Fruit fly (Drosophila melanogaster) whole organism, pupa: ENCODE results near the gene alt.

ENCODE experiments used
- CG12605 ChIP-seq: fragments of 200-800 bp; sonication (Bioruptor generic); IDR thresholded peaks from 2 replicates; pipeline ENCODE4 v1.3.6; 2022; ENCODE audit warnings: missing biosample characterization, missing genetic modification characterization
- CG13204 ChIP-seq: fragments of 200-800 bp; sonication (Bioruptor generic); optimal IDR thresholded peaks from 2 replicates; lab custom pipeline; 2018; ENCODE audit warnings: missing biosample characterization, mild to moderate bottlenecking, missing genetic modification characterization, moderate library complexity
- CG34367 ChIP-seq: fragments of 200-800 bp; sonication (Bioruptor generic); optimal IDR thresholded peaks from 2 replicates; lab custom pipeline; 2018; ENCODE audit warnings: missing biosample characterization, mild to moderate bottlenecking, missing genetic modification characterization
- CG4496 ChIP-seq: fragments of 200-800 bp; sonication (Bioruptor generic); IDR thresholded peaks from 3 replicates; pipeline ENCODE4 v1.3.6; 2022; ENCODE audit warnings: missing biosample characterization, missing genetic modification characterization
- EcR ChIP-seq: fragments of 200-800 bp; sonication (Bioruptor generic); optimal IDR thresholded peaks from 3 replicates; lab custom pipeline; 2019; ENCODE audit warnings: missing biosample characterization, missing genetic modification characterization, mild to moderate bottlenecking, moderate library complexity, missing genetic modification reagents
- Ets98B ChIP-seq: fragments of 200-800 bp; sonication (Bioruptor generic); IDR thresholded peaks from 2 replicates; pipeline ENCODE4 v1.3.6; 2022; ENCODE audit warnings: missing biosample characterization, missing genetic modification characterization
- Pif1A ChIP-seq: fragments of 200-800 bp; sonication (Bioruptor generic); optimal IDR thresholded peaks from 3 replicates; lab custom pipeline; 2016; ENCODE audit warnings: missing biosample characterization, missing genetic modification characterization
- Pif1B ChIP-seq: fragments of 200-800 bp; sonication (Bioruptor generic); optimal IDR thresholded peaks from 3 replicates; lab custom pipeline; 2016; ENCODE audit warnings: missing biosample characterization, missing genetic modification characterization
- Snoo ChIP-seq: fragments of 200-800 bp; sonication (Bioruptor generic); optimal IDR thresholded peaks from 3 replicates; lab custom pipeline; 2017; ENCODE audit warnings: missing biosample characterization, mild to moderate bottlenecking, missing genetic modification characterization, inconsistent platforms
- fd96Ca ChIP-seq: fragments of 200-800 bp; sonication (Bioruptor generic); IDR thresholded peaks from 3 replicates; pipeline ENCODE4 v1.3.6; 2022; ENCODE audit warnings: missing biosample characterization, missing genetic modification characterization
- rn ChIP-seq: fragments of 200-800 bp; sonication (Bioruptor generic); IDR thresholded peaks from 2 replicates; pipeline ENCODE4 v1.3.6; 2022; ENCODE audit warnings: missing biosample characterization, missing genetic modification characterization

DNA sequence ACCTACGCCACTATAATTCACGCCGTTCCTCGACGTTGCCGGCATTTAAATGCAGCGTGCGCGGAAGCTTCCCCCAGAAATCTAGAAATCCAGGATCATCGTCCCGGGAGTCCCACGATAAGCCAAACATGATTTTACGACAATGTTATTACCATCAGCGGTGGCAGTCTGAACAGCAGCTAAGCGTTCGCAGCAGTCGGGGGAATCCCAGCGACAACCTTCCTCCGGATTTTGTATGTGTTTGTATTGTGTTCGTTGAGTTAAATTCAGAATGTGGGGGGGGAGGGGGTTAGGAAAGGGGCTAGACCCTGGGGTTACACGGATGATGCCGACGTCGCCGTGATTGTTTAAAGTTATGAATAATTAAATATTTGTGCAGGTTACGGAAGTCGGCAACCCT lies 38.3 kb downstream of the alt start:
- TF ChIP-seq Ets98B (GFP tag; lab: Robert Waterston, UW) (no peak), fd96Ca (no peak), EcR (GFP tag; lab: Kevin White, UChicago) (no peak), CG12605 (GFP tag; lab: Robert Waterston, UW) (no peak), Snoo (tag; lab: Kevin White, UChicago) (no peak), rn (GFP tag; lab: Robert Waterston, UW) (no peak), CG13204 (GFP tag; lab: Kevin White, UChicago) (no peak), CG4496 (no peak), Pif1B (GFP tag; lab: Kevin White, UChicago) (no peak), CG34367 (no peak), Pif1A (GFP tag; lab: Kevin White, UChicago) (no peak)
